Worm (Caenorhabditis elegans) whole organism, early embryonic: ENCODE results near the gene Y105C5B.18.
A peak's percentile ranks its signal among the peaks of the same experiment; 100 is the strongest.

Experiments used
- B0310.2 ChIP-seq: sonication (generic microtip); optimal IDR thresholded peaks from 2 replicates; lab custom pipeline; 2016; ENCODE audit warnings: mild to moderate bottlenecking, missing genetic modification characterization, missing compliant biosample characterization
- F13C5.2 ChIP-seq: sonication (generic microtip); optimal IDR thresholded peaks from 2 replicates; lab custom pipeline; 2017; ENCODE audit warnings: mild to moderate bottlenecking, missing genetic modification characterization, inconsistent platforms, missing compliant biosample characterization
- aly-1 ChIP-seq: sonication (generic microtip); optimal IDR thresholded peaks from 2 replicates; lab custom pipeline; 2016; ENCODE audit warnings: missing genetic modification characterization, missing compliant biosample characterization
- ama-1 ChIP-seq: fragments of 150-350 bp; optimal IDR thresholded peaks from 2 replicates; lab custom pipeline; 2014
- ceh-13 ChIP-seq: fragments of 200-800 bp; sonication (Bioruptor generic); optimal IDR thresholded peaks from 2 replicates; lab custom pipeline; 2018; ENCODE audit warnings: mild to moderate bottlenecking, missing genetic modification characterization, missing compliant biosample characterization
- ceh-36 ChIP-seq: sonication (generic microtip); optimal IDR thresholded peaks from 2 replicates; lab custom pipeline; 2016; ENCODE audit warnings: missing genetic modification characterization, inconsistent platforms, missing compliant biosample characterization
- ets-7 ChIP-seq: sonication (generic microtip); optimal IDR thresholded peaks from 2 replicates; lab custom pipeline; 2016; ENCODE audit warnings: missing genotype, missing genetic modification characterization, missing compliant biosample characterization
- flt-1 ChIP-seq: fragments of 200-800 bp; sonication (Bioruptor generic); IDR thresholded peaks from 2 replicates; pipeline ENCODE4 v1.3.6; 2022; ENCODE audit warnings: missing genetic modification characterization, missing compliant biosample characterization
- hmbx-1 ChIP-seq: sonication (generic microtip); optimal IDR thresholded peaks from 2 replicates; lab custom pipeline; 2016; ENCODE audit warnings: mild to moderate bottlenecking, missing genetic modification characterization, missing compliant biosample characterization
- hmg-4 ChIP-seq: fragments of 200-800 bp; sonication (Bioruptor generic); optimal IDR thresholded peaks from 2 replicates; lab custom pipeline; 2018; ENCODE audit warnings: mild to moderate bottlenecking, missing genetic modification characterization, missing compliant biosample characterization
- hnd-1 ChIP-seq: sonication (generic microtip); optimal IDR thresholded peaks from 2 replicates; lab custom pipeline; 2016; ENCODE audit warnings: missing genetic modification characterization, missing compliant biosample characterization
- pes-1 ChIP-seq: fragments of 200-800 bp; sonication (Bioruptor generic); IDR thresholded peaks from 2 replicates; pipeline ENCODE4 v1.3.6; 2022; ENCODE audit warnings: missing genetic modification reagents, missing genetic modification characterization, missing compliant biosample characterization
- scrt-1 ChIP-seq: fragments of 200-800 bp; sonication (Bioruptor generic); IDR thresholded peaks from 2 replicates; pipeline ENCODE4 v1.3.6; 2022; ENCODE audit warnings: missing genetic modification characterization, missing compliant biosample characterization
- sea-1 ChIP-seq: fragments of 200-800 bp; sonication (Bioruptor generic); conservative IDR thresholded peaks from 2 replicates; pipeline ENCODE4 v1.3.6; 2022; ENCODE audit warnings: missing genetic modification characterization, missing compliant biosample characterization
- tbx-11 ChIP-seq: fragments of 200-800 bp; sonication (Bioruptor generic); IDR thresholded peaks from 2 replicates; pipeline ENCODE4 v1.3.6; 2022; ENCODE audit warnings: missing genetic modification characterization, missing compliant biosample characterization
- tbx-37 ChIP-seq: fragments of 200-800 bp; sonication (Bioruptor generic); conservative IDR thresholded peaks from 2 replicates; pipeline ENCODE4 v1.3.6; 2022; ENCODE audit warnings: missing genetic modification reagents, missing genetic modification characterization, missing compliant biosample characterization
- tra-4 ChIP-seq: sonication (generic microtip); optimal IDR thresholded peaks from 2 replicates; lab custom pipeline; 2017; ENCODE audit warnings: missing genetic modification characterization, missing compliant biosample characterization

Y105C5B.18 gene

ce11 chrIV:15930694-15931093 is 33.7 kb upstream of the Y105C5B.18 start:
- TF ChIP-seq tbx-11 (no peak), hmbx-1 (no peak), ets-7 (tag; lab: Kevin White, UChicago) (no peak), pes-1 (GFP tag; lab: Robert Waterston, UW) (no peak), ceh-36 (no peak), hmg-4 (GFP tag; lab: Kevin White, UChicago) (no peak), scrt-1 (GFP tag; lab: Robert Waterston, UW) (no peak), hnd-1 (no peak), aly-1 (tag; lab: Kevin White, UChicago) (no peak), tra-4 (tag; lab: Kevin White, UChicago) (no peak), F13C5.2 (tag; lab: Kevin White, UChicago) (no peak), ama-1 (lab: Kevin White, UChicago) (no peak), B0310.2 (tag; lab: Kevin White, UChicago) (no peak), ceh-13 (GFP tag; lab: Kevin White, UChicago) (no peak)

DNA sequence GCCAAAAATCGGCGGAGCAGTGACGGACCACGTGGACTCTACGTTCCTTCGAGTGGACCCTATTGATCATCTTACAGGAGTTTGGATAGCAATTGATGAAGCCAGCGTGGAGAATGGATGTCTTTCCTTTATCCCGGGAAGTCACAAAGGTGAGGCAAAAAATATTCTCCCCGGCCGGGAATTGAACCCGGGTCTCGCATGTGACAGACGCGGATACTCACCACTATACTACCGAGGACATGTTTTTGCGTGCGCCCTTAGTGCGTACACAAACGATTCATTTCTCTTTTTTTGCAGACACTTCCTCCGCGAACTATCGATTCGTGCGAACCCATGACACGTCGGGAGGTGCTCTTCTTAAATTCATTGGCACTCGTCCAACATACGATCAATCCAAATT is 33.2 kb upstream of the Y105C5B.18 start:
- TF ChIP-seq flt-1 (GFP tag; lab: Robert Waterston, UW), result peak; percentile 37; the same call in 1 of the 2 replicates
- TF ChIP-seq tbx-11, result peak; percentile 59; the same call in 1 of the 2 replicates
- TF ChIP-seq sea-1 (GFP tag; lab: Robert Waterston, UW), result peak; percentile 76; the same call in 1 of the 2 replicates
- peak; percentile 71 for TF ChIP-seq pes-1 (GFP tag; lab: Robert Waterston, UW)
- TF ChIP-seq ceh-13 (GFP tag; lab: Kevin White, UChicago), result no peak
- TF ChIP-seq tbx-37, result peak; percentile 33; the same call in 1 of the 2 replicates

- no peak for TF ChIP-seq hnd-1
- no peak for TF ChIP-seq tra-4 (tag; lab: Kevin White, UChicago)
- TF ChIP-seq ceh-36, result peak; percentile 31
- peak; percentile 34; the same call in 1 of the 2 replicates for TF ChIP-seq sea-1 (GFP tag; lab: Robert Waterston, UW)
- TF ChIP-seq ama-1 (lab: Kevin White, UChicago), result no peak
- no peak for TF ChIP-seq aly-1 (tag; lab: Kevin White, UChicago)
- TF ChIP-seq hmbx-1, result no peak
- no peak for TF ChIP-seq ets-7 (tag; lab: Kevin White, UChicago)
- TF ChIP-seq B0310.2 (tag; lab: Kevin White, UChicago), result no peak
- TF ChIP-seq pes-1 (GFP tag; lab: Robert Waterston, UW), result peak; percentile 53; the same call in 1 of the 2 replicates
- peak; percentile 62 for TF ChIP-seq tbx-11
- TF ChIP-seq ceh-13 (GFP tag; lab: Kevin White, UChicago), result no peak
- TF ChIP-seq F13C5.2 (tag; lab: Kevin White, UChicago), result no peak
- 0 out of 2 replicates have a peak, but pooled peaks have one; percentile 32 for TF ChIP-seq flt-1 (GFP tag; lab: Robert Waterston, UW)
- TF ChIP-seq hmg-4 (GFP tag; lab: Kevin White, UChicago), result peak; percentile 42
- TF ChIP-seq tbx-37, result 0 out of 2 replicates have a peak, but pooled peaks have one; percentile 12
- TF ChIP-seq scrt-1 (GFP tag; lab: Robert Waterston, UW), result peak; percentile 17; the same call in 1 of the 2 replicates
Observed at ce11 chrIV:15931833-15932232, 32.6 kb upstream of the Y105C5B.18 start.

DNA sequence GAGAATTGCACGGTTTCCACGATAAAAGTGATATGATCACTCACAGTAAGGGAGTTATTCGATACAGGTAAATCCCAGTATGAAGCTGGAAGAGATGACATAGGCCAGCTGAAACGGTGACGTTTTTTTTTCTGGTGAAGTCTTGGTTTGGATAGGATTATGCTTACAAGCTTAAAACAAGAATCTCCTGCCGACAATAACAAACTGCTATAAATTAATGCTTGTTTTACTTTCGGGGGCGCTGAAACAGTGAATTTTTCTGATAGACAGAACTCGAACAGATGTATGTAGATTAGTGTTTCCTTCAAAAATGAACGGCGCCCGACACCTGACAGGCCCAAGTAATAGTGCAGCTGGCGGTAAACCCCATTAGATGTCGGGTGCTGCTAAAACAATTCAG is 30.6 kb upstream of the Y105C5B.18 start, which contains the start of gene srv-16:
Gene srv-16 (minus strand): TSS at position 101 of the 400 bp plus-strand sequence.
- TF ChIP-seq tbx-37 (no peak), pes-1 (GFP tag; lab: Robert Waterston, UW) (no peak), hmbx-1 (no peak), sea-1 (GFP tag; lab: Robert Waterston, UW) (no peak)

ce11 chrIV:15937088-15937487 is 27.3 kb upstream of the Y105C5B.18 start:
- TF ChIP-seq aly-1 (tag; lab: Kevin White, UChicago) (no peak), tbx-11 (no peak), ceh-13 (GFP tag; lab: Kevin White, UChicago) (no peak), flt-1 (GFP tag; lab: Robert Waterston, UW) (no peak)

DNA sequence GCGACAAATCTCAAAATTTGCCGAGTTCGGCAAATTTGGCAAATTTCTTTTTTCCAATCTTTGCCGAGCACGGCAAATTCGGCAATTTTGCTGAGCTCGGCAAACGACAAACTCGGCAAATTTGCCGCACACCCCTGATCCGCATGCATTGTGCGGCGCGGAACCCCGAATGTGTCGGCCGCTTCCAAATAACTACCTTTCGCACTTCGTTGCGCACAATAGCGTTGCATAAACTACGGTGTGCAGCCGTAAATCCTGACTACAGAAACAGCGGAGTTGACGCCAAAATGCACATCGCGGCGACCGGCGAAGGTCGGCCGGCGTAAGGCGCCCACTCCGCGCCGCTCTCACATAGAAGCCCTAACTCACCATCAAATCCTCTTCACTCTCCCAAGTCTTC is 25.9 kb upstream of the Y105C5B.18 start:
- TF ChIP-seq B0310.2 (tag; lab: Kevin White, UChicago), result no peak
- no peak for TF ChIP-seq tbx-11
- TF ChIP-seq hnd-1, result no peak
- no peak for TF ChIP-seq ceh-36
- no peak for TF ChIP-seq sea-1 (GFP tag; lab: Robert Waterston, UW)
- no peak for TF ChIP-seq ceh-13 (GFP tag; lab: Kevin White, UChicago)

- TF ChIP-seq hmbx-1 (no peak), hmg-4 (GFP tag; lab: Kevin White, UChicago) (no peak), ama-1 (lab: Kevin White, UChicago) (no peak), scrt-1 (GFP tag; lab: Robert Waterston, UW) (no peak), pes-1 (GFP tag; lab: Robert Waterston, UW) (no peak)
Observed at ce11 chrIV:15940811-15941210, 23.6 kb upstream of the Y105C5B.18 start.

ce11 chrIV:15941403-15941802 is 23.0 kb upstream of the Y105C5B.18 start, which contains the start of gene Y105C5B.11:
TSS of gene Y105C5B.11 (minus strand) at chrIV:15941503.
- no peak for TF ChIP-seq B0310.2 (tag; lab: Kevin White, UChicago)

ce11 chrIV:15946507-15946906 is 17.9 kb upstream of the Y105C5B.18 start, which contains the start of gene skr-10:
TSS of gene skr-10 (plus strand) at chrIV:15946807.
- TF ChIP-seq ets-7 (tag; lab: Kevin White, UChicago), result no peak
